Worm (Caenorhabditis elegans) whole organism, L2 larva: Measurements from ENCODE around the gene chst-1.

Experiments used
- C34F6.9 ChIP-seq: fragments of 150-350 bp; optimal IDR thresholded peaks from 2 replicates; lab custom pipeline; 2014; ENCODE audit warnings: missing biosample characterization, missing genetic modification characterization
- F13H6.1 ChIP-seq: sonication (generic microtip); optimal IDR thresholded peaks from 2 replicates; lab custom pipeline; 2016; ENCODE audit warnings: missing genetic modification characterization, missing compliant biosample characterization
- R02D3.7 ChIP-seq: fragments of 150-350 bp; optimal IDR thresholded peaks from 2 replicates; lab custom pipeline; 2014; ENCODE audit warnings: missing biosample characterization, missing genetic modification characterization
- Y55F3AM.14 ChIP-seq: fragments of 200-800 bp; sonication (Bioruptor generic); optimal IDR thresholded peaks from 2 replicates; lab custom pipeline; 2018; ENCODE audit warnings: mild to moderate bottlenecking, missing genetic modification characterization, missing compliant biosample characterization
- ZK546.5 ChIP-seq: sonication (generic microtip); optimal IDR thresholded peaks from 2 replicates; lab custom pipeline; 2017; ENCODE audit warnings: missing biosample characterization, missing genetic modification characterization
- alr-1 ChIP-seq: fragments of 150-350 bp; optimal IDR thresholded peaks from 2 replicates; lab custom pipeline; 2014; ENCODE audit warnings: missing biosample characterization, missing genetic modification characterization
- aly-2 ChIP-seq: fragments of 150-350 bp; optimal IDR thresholded peaks from 2 replicates; lab custom pipeline; 2014; ENCODE audit warnings: missing biosample characterization, missing genetic modification characterization
- ama-1 ChIP-seq: fragments of 150-350 bp; optimal IDR thresholded peaks from 2 replicates; lab custom pipeline; 2018; ENCODE audit warnings: inconsistent platforms
- blmp-1 ChIP-seq: sonication (generic microtip); optimal IDR thresholded peaks from 2 replicates; lab custom pipeline; 2017; ENCODE audit warnings: missing genetic modification characterization, mild to moderate bottlenecking, missing compliant biosample characterization, antibody characterized with exemption, moderate library complexity; ENCODE audit not compliant: insufficient read depth
- ceh-16 ChIP-seq: fragments of 150-350 bp; optimal IDR thresholded peaks from 2 replicates; lab custom pipeline; 2014; ENCODE audit warnings: missing biosample characterization, missing genetic modification characterization
- ceh-82 ChIP-seq: fragments of 150-350 bp; optimal IDR thresholded peaks from 2 replicates; lab custom pipeline; 2014; ENCODE audit warnings: missing biosample characterization, missing genetic modification characterization
- crh-2 ChIP-seq: sonication (generic microtip); optimal IDR thresholded peaks from 2 replicates; lab custom pipeline; 2017; ENCODE audit warnings: missing biosample characterization, missing genetic modification characterization
- dmd-4 ChIP-seq: sonication (generic microtip); optimal IDR thresholded peaks from 2 replicates; lab custom pipeline; 2017; ENCODE audit warnings: missing biosample characterization, missing genetic modification characterization
- egl-27 ChIP-seq: sonication (generic microtip); optimal IDR thresholded peaks from 3 replicates; lab custom pipeline; 2017; ENCODE audit warnings: missing biosample characterization, missing genetic modification reagents, missing genetic modification characterization
- elt-1 ChIP-seq: fragments of 150-350 bp; optimal IDR thresholded peaks from 2 replicates; lab custom pipeline; 2014; ENCODE audit warnings: missing biosample characterization, missing genetic modification characterization
- elt-3 ChIP-seq: sonication (generic microtip); optimal IDR thresholded peaks from 2 replicates; lab custom pipeline; 2017; ENCODE audit warnings: missing biosample characterization, missing genetic modification characterization
- fos-1 ChIP-seq: fragments of 150-350 bp; optimal IDR thresholded peaks from 2 replicates; lab custom pipeline; 2014; ENCODE audit warnings: missing biosample characterization, missing genetic modification characterization
- gmeb-1 ChIP-seq: fragments of 150-350 bp; optimal IDR thresholded peaks from 2 replicates; lab custom pipeline; 2014; ENCODE audit warnings: missing biosample characterization, missing genetic modification characterization
- lin-11 ChIP-seq: fragments of 150-350 bp; sonication (generic microtip); optimal IDR thresholded peaks from 2 replicates; lab custom pipeline; 2014; ENCODE audit warnings: missing biosample characterization, missing genetic modification characterization, inconsistent platforms, mixed read lengths
- lin-13 ChIP-seq: fragments of 150-350 bp; optimal IDR thresholded peaks from 2 replicates; lab custom pipeline; 2014; ENCODE audit warnings: missing biosample characterization, missing genetic modification reagents, missing genetic modification characterization
- lin-39 ChIP-seq: fragments of 150-350 bp; optimal IDR thresholded peaks from 2 replicates; lab custom pipeline; 2014; ENCODE audit warnings: missing biosample characterization, missing genetic modification reagents, missing genetic modification characterization
- lsy-2 ChIP-seq, 2 experiments: fragments of 150-350 bp in 1 of 2; sonication (generic microtip) in 1 of 2; optimal IDR thresholded peaks; 2 replicates each; lab custom pipeline; 2014 to 2017; ENCODE audit warnings: missing biosample characterization in 2 of 2, missing genetic modification characterization in 2 of 2
- mab-5 ChIP-seq: fragments of 150-350 bp; optimal IDR thresholded peaks from 2 replicates; lab custom pipeline; 2014; ENCODE audit warnings: missing biosample characterization, missing genetic modification characterization
- mbf-1 ChIP-seq: sonication (generic microtip); optimal IDR thresholded peaks from 2 replicates; lab custom pipeline; 2017; ENCODE audit warnings: missing biosample characterization, missing genetic modification characterization
- mdl-1 ChIP-seq, 2 experiments: fragments of 150-350 bp in 1 of 2; sonication (generic microtip) in 1 of 2; optimal IDR thresholded peaks; 2 replicates each; lab custom pipeline; 2017; ENCODE audit warnings: missing biosample characterization in 2 of 2, missing genetic modification characterization in 2 of 2
- nhr-10 ChIP-seq: sonication (generic microtip); optimal IDR thresholded peaks from 2 replicates; lab custom pipeline; 2017; ENCODE audit warnings: missing biosample characterization, missing genetic modification characterization
- nhr-12 ChIP-seq: fragments of 150-350 bp; optimal IDR thresholded peaks from 2 replicates; lab custom pipeline; 2014; ENCODE audit warnings: missing biosample characterization, missing genetic modification characterization
- nhr-129 ChIP-seq: fragments of 150-350 bp; optimal IDR thresholded peaks from 2 replicates; lab custom pipeline; 2014; ENCODE audit warnings: missing biosample characterization, missing genetic modification characterization
- nhr-21 ChIP-seq: fragments of 150-350 bp; optimal IDR thresholded peaks from 2 replicates; lab custom pipeline; 2014; ENCODE audit warnings: missing biosample characterization, missing genetic modification characterization
- nhr-23 ChIP-seq: fragments of 150-350 bp; optimal IDR thresholded peaks from 2 replicates; lab custom pipeline; 2014; ENCODE audit warnings: missing biosample characterization, missing genetic modification reagents, missing genetic modification characterization
- nhr-237 ChIP-seq: fragments of 150-350 bp; optimal IDR thresholded peaks from 2 replicates; lab custom pipeline; 2014; ENCODE audit warnings: missing biosample characterization, missing genetic modification characterization
- nhr-25 ChIP-seq: fragments of 150-350 bp; sonication (generic microtip); optimal IDR thresholded peaks from 3 replicates; lab custom pipeline; 2014; ENCODE audit warnings: missing biosample characterization, missing genetic modification characterization
- nhr-6 ChIP-seq: fragments of 150-350 bp; optimal IDR thresholded peaks from 2 replicates; lab custom pipeline; 2014; ENCODE audit warnings: missing biosample characterization, missing genetic modification characterization
- nhr-77 ChIP-seq: fragments of 150-350 bp; optimal IDR thresholded peaks from 2 replicates; lab custom pipeline; 2014; ENCODE audit warnings: missing biosample characterization, missing genetic modification characterization
- peb-1 ChIP-seq: fragments of 150-350 bp; optimal IDR thresholded peaks from 2 replicates; lab custom pipeline; 2014; ENCODE audit warnings: missing biosample characterization, missing genetic modification characterization
- sem-4 ChIP-seq: fragments of 150-350 bp; optimal IDR thresholded peaks from 2 replicates; lab custom pipeline; 2014; ENCODE audit warnings: missing biosample characterization, missing genetic modification reagents, missing genetic modification characterization
- skn-1 ChIP-seq: sonication (generic microtip); optimal IDR thresholded peaks from 2 replicates; lab custom pipeline; 2017; ENCODE audit warnings: missing biosample characterization, missing genetic modification characterization
- sma-3 ChIP-seq: sonication (generic microtip); optimal IDR thresholded peaks from 2 replicates; lab custom pipeline; 2016; ENCODE audit warnings: missing genetic modification reagents, missing genetic modification characterization, missing compliant biosample characterization
- sma-9 ChIP-seq, 2 experiments: fragments of 150-350 bp in 1 of 2; sonication (generic microtip) in 1 of 2; optimal IDR thresholded peaks; 2 replicates each; lab custom pipeline; 2014 to 2016; ENCODE audit warnings: missing genetic modification characterization in 2 of 2, mild to moderate bottlenecking in 1 of 2, missing biosample characterization in 1 of 2, missing compliant biosample characterization in 1 of 2, missing genetic modification reagents in 1 of 2, moderate library complexity in 1 of 2
- snpc-4 ChIP-seq: fragments of 150-350 bp; optimal IDR thresholded peaks from 2 replicates; lab custom pipeline; 2014; ENCODE audit warnings: missing biosample characterization, missing genetic modification characterization
- unc-39 ChIP-seq: fragments of 150-350 bp; optimal IDR thresholded peaks from 2 replicates; lab custom pipeline; 2014; ENCODE audit warnings: missing biosample characterization, missing genetic modification characterization
- unc-55 ChIP-seq: fragments of 150-350 bp; sonication (generic microtip); optimal IDR thresholded peaks from 3 replicates; lab custom pipeline; 2014; ENCODE audit warnings: missing biosample characterization, missing genetic modification reagents, missing genetic modification characterization
- zag-1 ChIP-seq: fragments of 150-350 bp; optimal IDR thresholded peaks from 2 replicates; lab custom pipeline; 2014; ENCODE audit warnings: missing biosample characterization, missing genetic modification characterization
- ztf-1 ChIP-seq: fragments of 200-800 bp; sonication (Bioruptor generic); conservative IDR thresholded peaks from 2 replicates; pipeline ENCODE4 v1.3.6; 2022; ENCODE audit warnings: missing genetic modification characterization, missing compliant biosample characterization
- ztf-11 ChIP-seq: sonication (generic microtip); optimal IDR thresholded peaks from 2 replicates; lab custom pipeline; 2017; ENCODE audit warnings: missing biosample characterization, missing genetic modification characterization
- ztf-4 ChIP-seq: fragments of 150-350 bp; optimal IDR thresholded peaks from 2 replicates; lab custom pipeline; 2014; ENCODE audit warnings: missing biosample characterization, missing genetic modification characterization

Gene chst-1

ce11 chrII:8086803-8087202 lies 20.0 kb downstream of the chst-1 start, which contains the start of gene K02C4.3:
TSS of gene K02C4.3 (minus strand) at chrII:8086853.
- TF ChIP-seq unc-39 (tag; lab: Kevin White, UChicago) (no peak), ceh-82 (tag; lab: Kevin White, UChicago) (no peak), nhr-6 (peak; percentile 16), aly-2 (tag; lab: Kevin White, UChicago) (no peak), nhr-129 (tag; lab: Kevin White, UChicago) (peak; percentile 64), R02D3.7 (no peak), nhr-77 (tag; lab: Kevin White, UChicago) (no peak), sma-9 (GFP tag; optimal IDR thresholded peaks at IDR 0.05; lab: Kevin White, UChicago) (peak; percentile 80), sma-9 (tag; optimal IDR thresholded peaks at IDR 0.05; lab: Kevin White, UChicago) (no peak), skn-1 (tag; lab: Kevin White, UChicago) (no peak), crh-2 (tag; lab: Kevin White, UChicago) (peak; percentile 83), nhr-10 (no peak), sma-3 (peak; percentile 63), ZK546.5 (tag; lab: Kevin White, UChicago) (no peak), snpc-4 (tag; lab: Kevin White, UChicago) (peak; percentile 87), nhr-12 (tag; lab: Kevin White, UChicago) (no peak), nhr-21 (tag; lab: Kevin White, UChicago) (peak; percentile 51), alr-1 (tag; lab: Kevin White, UChicago) (no peak), elt-1 (tag; lab: Kevin White, UChicago) (no peak), unc-55 (peak; percentile 69), nhr-23 (no peak), lin-11 (tag; lab: Kevin White, UChicago) (peak; percentile 52), mab-5 (tag; lab: Kevin White, UChicago) (peak; percentile 40), lsy-2 (tag; optimal IDR thresholded peaks at IDR 0.05; lab: Kevin White, UChicago) (peak; percentile 61 to 87), dmd-4 (tag; lab: Kevin White, UChicago) (no peak), C34F6.9 (peak; percentile 81), ztf-1 (GFP tag; lab: Robert Waterston, UW) (no peak), ztf-11 (tag; lab: Kevin White, UChicago) (no peak), lin-13 (GFP tag; lab: Kevin White, UChicago) (peak; percentile 65), ztf-4 (peak; percentile 51), fos-1 (peak; percentile 53), mdl-1 (tag; optimal IDR thresholded peaks at IDR 0.05; lab: Kevin White, UChicago) (no peak), nhr-237 (tag; lab: Kevin White, UChicago) (no peak), ama-1 (lab: Kevin White, UChicago) (no peak), mbf-1 (tag; lab: Kevin White, UChicago) (no peak), Y55F3AM.14 (GFP tag; lab: Kevin White, UChicago) (no peak), lin-39 (tag; lab: Kevin White, UChicago) (no peak), blmp-1 (tag; lab: Kevin White, UChicago) (no peak), F13H6.1 (tag; lab: Kevin White, UChicago) (peak; percentile 55), nhr-25 (tag; lab: Kevin White, UChicago) (peak; percentile 66), elt-3 (tag; lab: Kevin White, UChicago) (no peak), ceh-16 (tag; lab: Kevin White, UChicago) (no peak), peb-1 (tag; lab: Kevin White, UChicago) (no peak), gmeb-1 (peak; percentile 92), sem-4 (tag; lab: Kevin White, UChicago) (peak; percentile 24), zag-1 (no peak), egl-27 (tag; lab: Kevin White, UChicago) (no peak)

ce11 chrII:8078041-8078440 lies 28.7 kb downstream of the chst-1 start, which contains the start of gene K02C4.5:
TSS of gene K02C4.5 (plus strand) at chrII:8078435.
- TF ChIP-seq ZK546.5 (tag; lab: Kevin White, UChicago) (no peak), nhr-237 (tag; lab: Kevin White, UChicago) (no peak), lin-39 (tag; lab: Kevin White, UChicago) (no peak), fos-1 (peak; percentile 98), unc-39 (tag; lab: Kevin White, UChicago) (no peak), crh-2 (tag; lab: Kevin White, UChicago) (peak; percentile 48), ceh-82 (tag; lab: Kevin White, UChicago) (no peak), nhr-21 (tag; lab: Kevin White, UChicago) (no peak), lsy-2 (tag; optimal IDR thresholded peaks at IDR 0.05; lab: Kevin White, UChicago) (no peak), mbf-1 (tag; lab: Kevin White, UChicago) (no peak), skn-1 (tag; lab: Kevin White, UChicago) (peak; percentile 11)
- TF ChIP-seq, all 48 proteins: peak for 3
